4 worm cellular contexts compared by ENCODE assay signal in genomic region chrX:2042621-2043020, ce11.
TF ChIP-seq lines count a peak whose summit lies in the region.

No protein-coding gene starts in this region.

TF ChIP-seq in whole organism, early embryonic, 17 proteins besides CTCF, POLR2A, EP300 and RAD21:
- TF ChIP-seq tra-4 (tag; optimal IDR thresholded peaks at IDR 0.05; lab: Kevin White, UChicago) (no peak), pes-1 (GFP tag; IDR thresholded peaks at IDR 0.05; lab: Robert Waterston, UW) (no peak), tbx-11 (GFP tag; IDR thresholded peaks at IDR 0.05; lab: Robert Waterston, UW) (peak; percentile 35; the same call in 1 of the 2 replicates), ama-1 (optimal IDR thresholded peaks at IDR 0.05; lab: Kevin White, UChicago) (no peak), sea-1 (GFP tag; conservative IDR thresholded peaks at IDR 0.05; lab: Robert Waterston, UW) (no peak), hmg-4 (GFP tag; optimal IDR thresholded peaks at IDR 0.05; lab: Kevin White, UChicago) (no peak)

TF ChIP-seq in whole organism, late embryonic, 69 proteins besides CTCF, POLR2A, EP300 and RAD21:
- peak; percentile 86 for TF ChIP-seq ceh-34 (tag; optimal IDR thresholded peaks at IDR 0.05; lab: Kevin White, UChicago)
- no peak for TF ChIP-seq fax-1 (tag; optimal IDR thresholded peaks at IDR 0.05; lab: Kevin White, UChicago)
- no peak for TF ChIP-seq madf-2 (tag; optimal IDR thresholded peaks at IDR 0.05; lab: Kevin White, UChicago)
- TF ChIP-seq zip-5 (tag; optimal IDR thresholded peaks at IDR 0.05; lab: Kevin White, UChicago) = no peak
- no peak for TF ChIP-seq eyg-1 (tag; optimal IDR thresholded peaks at IDR 0.05; lab: Kevin White, UChicago)

TF ChIP-seq in whole organism, midembryonic, 9 proteins besides CTCF, POLR2A, EP300 and RAD21:
- TF ChIP-seq tab-1 (GFP tag; IDR thresholded peaks at IDR 0.05; lab: Robert Waterston, UW) (0 out of 2 replicates have a peak, but pooled peaks have one; percentile 45), ztf-23 (GFP tag; IDR thresholded peaks at IDR 0.05; lab: Robert Waterston, UW) (no peak)
TF ChIP-seq in whole organism, midembryonic: peak in this region for 1.

TF ChIP-seq in whole organism, mixed stage, embryonic, 35 proteins besides CTCF, POLR2A, EP300 and RAD21:
- TF ChIP-seq flh-1 (GFP tag; optimal IDR thresholded peaks at IDR 0.05; lab: Kevin White, UChicago) (no peak), zip-8 (tag; optimal IDR thresholded peaks at IDR 0.05; lab: Kevin White, UChicago) (no peak), bed-3 (GFP tag; optimal IDR thresholded peaks at IDR 0.05; lab: Kevin White, UChicago) (no peak), mep-1 (tag; optimal IDR thresholded peaks at IDR 0.05; lab: Kevin White, UChicago) (no peak), mls-2 (tag; optimal IDR thresholded peaks at IDR 0.05; lab: Kevin White, UChicago) (no peak), cnd-1 (tag; optimal IDR thresholded peaks at IDR 0.05; lab: Kevin White, UChicago) (no peak), nhr-2 (tag; optimal IDR thresholded peaks at IDR 0.05; lab: Kevin White, UChicago) (peak; percentile 71), ztf-11 (tag; optimal IDR thresholded peaks at IDR 0.05; lab: Kevin White, UChicago) (no peak), ceh-83 (GFP tag; optimal IDR thresholded peaks at IDR 0.05; lab: Kevin White, UChicago) (no peak), elt-1 (tag; optimal IDR thresholded peaks at IDR 0.05; lab: Kevin White, UChicago; ENCODE audit: borderline replicate concordance, insufficient read depth) (no peak), sem-2 (GFP tag; optimal IDR thresholded peaks at IDR 0.05; lab: Kevin White, UChicago) (no peak), M03D4.4 (tag; optimal IDR thresholded peaks at IDR 0.05; lab: Kevin White, UChicago) (no peak), drap-1 (GFP tag; optimal IDR thresholded peaks at IDR 0.05; lab: Kevin White, UChicago) (no peak), tbx-8 (GFP tag; optimal IDR thresholded peaks at IDR 0.05; lab: Kevin White, UChicago) (no peak), ceh-39 (tag; optimal IDR thresholded peaks at IDR 0.05; lab: Kevin White, UChicago) (peak; percentile 10), unc-39 (tag; optimal IDR thresholded peaks at IDR 0.05; lab: Kevin White, UChicago) (peak; percentile 91), nhr-237 (tag; optimal IDR thresholded peaks at IDR 0.05; lab: Kevin White, UChicago) (no peak), lsy-2 (tag; optimal IDR thresholded peaks at IDR 0.05; lab: Kevin White, UChicago) (no peak), nhr-28 (tag; optimal IDR thresholded peaks at IDR 0.05; lab: Kevin White, UChicago) (no peak), pha-4 (tag; optimal IDR thresholded peaks at IDR 0.05; lab: Kevin White, UChicago) (no peak), nhr-76 (tag; optimal IDR thresholded peaks at IDR 0.05; lab: Kevin White, UChicago) (no peak), lin-13 (tag; optimal IDR thresholded peaks at IDR 0.05; lab: Kevin White, UChicago) (no peak), blmp-1 (tag; optimal IDR thresholded peaks at IDR 0.05; lab: Kevin White, UChicago) (no peak)
